Fruit fly (Drosophila melanogaster) whole organism, embryonic: ENCODE data around the gene RapGAP1.
A peak's percentile ranks its signal among the peaks of the same experiment; 100 is the strongest.

Source experiments
- Aef1 ChIP-seq: fragments of 200-800 bp; sonication (Bioruptor generic); IDR thresholded peaks from 3 replicates; pipeline ENCODE4 v1.3.6; 2022; ENCODE audit warnings: missing biosample characterization, missing genetic modification characterization
- CG10274 ChIP-seq: fragments of 200-800 bp; sonication (Bioruptor generic); optimal IDR thresholded peaks from 3 replicates; lab custom pipeline; 2017; ENCODE audit warnings: missing biosample characterization, mild to moderate bottlenecking, missing genetic modification characterization
- CG10543 ChIP-seq: fragments of 200-800 bp; sonication (Bioruptor generic); optimal IDR thresholded peaks from 3 replicates; lab custom pipeline; 2017; ENCODE audit warnings: missing biosample characterization, mild to moderate bottlenecking, missing genetic modification characterization, moderate library complexity
- CG11456 ChIP-seq: fragments of 200-800 bp; sonication (Bioruptor generic); IDR thresholded peaks from 3 replicates; pipeline ENCODE4 v1.3.6; 2022; ENCODE audit warnings: missing biosample characterization, missing genetic modification characterization
- CG12299 ChIP-seq: fragments of 200-800 bp; sonication (Bioruptor generic); optimal IDR thresholded peaks from 2 replicates; lab custom pipeline; 2018; ENCODE audit warnings: missing biosample characterization, mild to moderate bottlenecking, missing genetic modification characterization
- CG13287 ChIP-seq: fragments of 200-800 bp; sonication (Bioruptor generic); IDR thresholded peaks from 2 replicates; pipeline ENCODE4 v1.3.6; 2022; ENCODE audit warnings: missing biosample characterization, missing genetic modification characterization; ENCODE audit not compliant: partially characterized antibody
- CG15479 ChIP-seq: fragments of 200-800 bp; sonication (Bioruptor generic); optimal IDR thresholded peaks from 3 replicates; lab custom pipeline; 2019; ENCODE audit warnings: missing biosample characterization, mild to moderate bottlenecking, missing genetic modification characterization, moderate library complexity
- CG15601 ChIP-seq: fragments of 200-800 bp; sonication (Bioruptor generic); optimal IDR thresholded peaks from 3 replicates; lab custom pipeline; 2019; ENCODE audit warnings: missing biosample characterization, mild to moderate bottlenecking, missing genetic modification characterization, moderate library complexity
- CG16779 ChIP-seq: fragments of 200-800 bp; sonication (Bioruptor generic); IDR thresholded peaks from 2 replicates; pipeline ENCODE4 v1.3.6; 2022; ENCODE audit warnings: missing biosample characterization, missing genetic modification characterization
- CG17568 ChIP-seq: fragments of 200-800 bp; sonication (Bioruptor generic); optimal IDR thresholded peaks from 2 replicates; lab custom pipeline; 2018; ENCODE audit warnings: missing biosample characterization, mild to moderate bottlenecking, missing genetic modification characterization, moderate library complexity
- CG1792 ChIP-seq: fragments of 200-800 bp; sonication (Bioruptor generic); optimal IDR thresholded peaks from 2 replicates; lab custom pipeline; 2016; ENCODE audit warnings: missing biosample characterization, missing genetic modification characterization
- CG31441 ChIP-seq: fragments of 200-800 bp; sonication (Bioruptor generic); IDR thresholded peaks from 2 replicates; pipeline ENCODE4 v1.3.6; 2022; ENCODE audit warnings: missing biosample characterization, missing genetic modification characterization
- CG33557 ChIP-seq: fragments of 200-800 bp; sonication (Bioruptor generic); optimal IDR thresholded peaks from 2 replicates; lab custom pipeline; 2019; ENCODE audit warnings: missing biosample characterization, mild to moderate bottlenecking, missing genetic modification characterization, moderate library complexity
- CG3995 ChIP-seq: fragments of 200-800 bp; sonication (Bioruptor generic); optimal IDR thresholded peaks from 3 replicates; lab custom pipeline; 2016; ENCODE audit warnings: missing biosample characterization, missing genetic modification characterization
- CG4360 ChIP-seq: fragments of 200-800 bp; sonication (Bioruptor generic); IDR thresholded peaks from 2 replicates; pipeline ENCODE4 v1.3.6; 2022; ENCODE audit warnings: missing biosample characterization, missing genetic modification characterization
- CG4707 ChIP-seq: fragments of 200-800 bp; sonication (Bioruptor generic); optimal IDR thresholded peaks from 2 replicates; lab custom pipeline; 2018; ENCODE audit warnings: missing biosample characterization, mild to moderate bottlenecking, missing genetic modification characterization, moderate library complexity
- CG4730 ChIP-seq: fragments of 200-800 bp; sonication (Bioruptor generic); IDR thresholded peaks from 2 replicates; pipeline ENCODE4 v1.3.6; 2022; ENCODE audit warnings: missing biosample characterization, missing genetic modification characterization
- CG7556 ChIP-seq: fragments of 200-800 bp; sonication (Bioruptor generic); optimal IDR thresholded peaks from 2 replicates; lab custom pipeline; 2017; ENCODE audit warnings: missing biosample characterization, mild to moderate bottlenecking, missing genetic modification characterization
- CG7745 ChIP-seq: fragments of 200-800 bp; sonication (Bioruptor generic); optimal IDR thresholded peaks from 2 replicates; lab custom pipeline; 2018; ENCODE audit warnings: missing biosample characterization, mild to moderate bottlenecking, missing genetic modification characterization, moderate library complexity
- CG8089 ChIP-seq: fragments of 200-800 bp; sonication (Bioruptor generic); optimal IDR thresholded peaks from 3 replicates; lab custom pipeline; 2016; ENCODE audit warnings: missing biosample characterization, missing genetic modification characterization
- CG8944 ChIP-seq: fragments of 200-800 bp; sonication (Bioruptor generic); optimal IDR thresholded peaks from 3 replicates; lab custom pipeline; 2016; ENCODE audit warnings: missing biosample characterization, missing genetic modification characterization
- Dip2 ChIP-seq: fragments of 200-800 bp; sonication (Bioruptor generic); IDR thresholded peaks from 2 replicates; pipeline ENCODE4 v1.3.6; 2022; ENCODE audit warnings: missing biosample characterization, missing genetic modification characterization
- Dll ChIP-seq: fragments of 200-800 bp; sonication (Bioruptor generic); IDR thresholded peaks from 4 replicates; pipeline ENCODE4 v1.3.6; 2022; ENCODE audit warnings: missing biosample characterization, missing genetic modification characterization; ENCODE audit not compliant: partially characterized antibody
- Dp ChIP-seq: fragments of 200-800 bp; sonication (Bioruptor generic); optimal IDR thresholded peaks from 2 replicates; lab custom pipeline; 2018; ENCODE audit warnings: missing biosample characterization, mild to moderate bottlenecking, missing genetic modification characterization, moderate library complexity
- ERR ChIP-seq: fragments of 200-800 bp; sonication (Bioruptor generic); optimal IDR thresholded peaks from 2 replicates; lab custom pipeline; 2016; ENCODE audit warnings: missing biosample characterization, missing genetic modification characterization
- Hsf ChIP-seq: fragments of 200-800 bp; sonication (Bioruptor generic); optimal IDR thresholded peaks from 3 replicates; lab custom pipeline; 2016; ENCODE audit warnings: missing biosample characterization, missing genetic modification characterization
- Lhr ChIP-seq: fragments of 200-800 bp; sonication (Bioruptor generic); optimal IDR thresholded peaks from 3 replicates; lab custom pipeline; 2017; ENCODE audit warnings: mild to moderate bottlenecking, missing biosample characterization, missing genetic modification reagents, missing genetic modification characterization
- Max ChIP-seq: fragments of 200-800 bp; sonication (Bioruptor generic); optimal IDR thresholded peaks from 2 replicates; lab custom pipeline; 2016; ENCODE audit warnings: missing biosample characterization, mild to moderate bottlenecking, missing genetic modification characterization
- Myb ChIP-seq: fragments of 200-800 bp; sonication (Bioruptor generic); optimal IDR thresholded peaks from 2 replicates; lab custom pipeline; 2016; ENCODE audit warnings: missing biosample characterization, missing genetic modification characterization
- NC2α ChIP-seq: fragments of 200-800 bp; sonication (Bioruptor generic); optimal IDR thresholded peaks from 2 replicates; lab custom pipeline; 2016; ENCODE audit warnings: missing biosample characterization, missing genetic modification characterization
- NK7.1 ChIP-seq: fragments of 200-800 bp; sonication (Bioruptor generic); optimal IDR thresholded peaks from 3 replicates; lab custom pipeline; 2016; ENCODE audit warnings: missing biosample characterization, missing genetic modification characterization
- Nf-YA ChIP-seq: fragments of 200-800 bp; sonication (Bioruptor generic); IDR thresholded peaks from 2 replicates; pipeline ENCODE4 v1.3.6; 2022; ENCODE audit warnings: missing biosample characterization, missing genetic modification characterization
- Nf-YB ChIP-seq: fragments of 200-800 bp; sonication (Bioruptor generic); optimal IDR thresholded peaks from 3 replicates; lab custom pipeline; 2019; ENCODE audit warnings: missing biosample characterization, mild to moderate bottlenecking, missing genetic modification characterization, moderate library complexity
- Nf-YC ChIP-seq: fragments of 200-800 bp; optimal IDR thresholded peaks from 3 replicates; lab custom pipeline; 2019; ENCODE audit warnings: missing biosample characterization, mild to moderate bottlenecking, missing genetic modification characterization, moderate library complexity
- Xrp1 ChIP-seq: fragments of 200-800 bp; sonication (Bioruptor generic); IDR thresholded peaks from 2 replicates; pipeline ENCODE4 v1.3.6; 2022; ENCODE audit warnings: missing biosample characterization, missing genetic modification characterization
- bcd ChIP-seq: fragments of 200-800 bp; sonication (Bioruptor generic); optimal IDR thresholded peaks from 2 replicates; lab custom pipeline; 2017; ENCODE audit warnings: missing biosample characterization, mild to moderate bottlenecking, missing genetic modification characterization
- chn ChIP-seq: fragments of 200-800 bp; sonication (Bioruptor generic); optimal IDR thresholded peaks from 2 replicates; lab custom pipeline; 2016; ENCODE audit warnings: missing biosample characterization, missing genetic modification characterization
- corto ChIP-seq: fragments of 200-800 bp; sonication (Bioruptor generic); optimal IDR thresholded peaks from 2 replicates; lab custom pipeline; 2016; ENCODE audit warnings: missing biosample characterization, mild to moderate bottlenecking, missing genetic modification characterization, moderate library complexity
- en ChIP-seq: fragments of 200-800 bp; sonication (Bioruptor generic); optimal IDR thresholded peaks from 2 replicates; lab custom pipeline; 2016; ENCODE audit warnings: missing biosample characterization, missing genetic modification characterization
- gsb ChIP-seq: fragments of 200-800 bp; sonication (Bioruptor generic); IDR thresholded peaks from 2 replicates; pipeline ENCODE4 v1.3.6; 2022; ENCODE audit warnings: missing biosample characterization, missing genetic modification characterization
- her ChIP-seq: fragments of 200-800 bp; sonication (Bioruptor generic); optimal IDR thresholded peaks from 2 replicates; lab custom pipeline; 2016; ENCODE audit warnings: missing biosample characterization, missing genetic modification characterization
- hkb ChIP-seq, 2 experiments: fragments of 200-800 bp in 1 of 2; fragments of >200 bp in 1 of 2; sonication (Bioruptor generic) in 1 of 2; IDR thresholded peaks in 1 of 2; optimal IDR thresholded peaks in 1 of 2; 2 replicates each; pipeline versions ENCODE4 v1.3.6 to Lab custom; 2017 to 2022; ENCODE audit warnings: missing biosample characterization in 1 of 2, missing genetic modification characterization in 1 of 2
- jigr1 ChIP-seq: fragments of 200-800 bp; sonication (Bioruptor generic); IDR thresholded peaks from 3 replicates; pipeline ENCODE4 v1.3.6; 2022; ENCODE audit warnings: missing biosample characterization, missing genetic modification characterization
- pb ChIP-seq: fragments of 200-800 bp; sonication (Bioruptor generic); optimal IDR thresholded peaks from 3 replicates; lab custom pipeline; 2016; ENCODE audit warnings: missing biosample characterization, missing genetic modification characterization
- pfk ChIP-seq: fragments of 200-800 bp; sonication (Bioruptor generic); optimal IDR thresholded peaks from 2 replicates; lab custom pipeline; 2018; ENCODE audit warnings: missing biosample characterization, mild to moderate bottlenecking, missing genetic modification characterization, moderate library complexity
- scrt ChIP-seq: fragments of 200-800 bp; sonication (Bioruptor generic); optimal IDR thresholded peaks from 2 replicates; lab custom pipeline; 2018; ENCODE audit warnings: missing biosample characterization, mild to moderate bottlenecking, missing genetic modification characterization, moderate library complexity
- seq ChIP-seq: fragments of 200-800 bp; sonication (Bioruptor generic); IDR thresholded peaks from 2 replicates; pipeline ENCODE4 v1.3.6; 2022; ENCODE audit warnings: missing biosample characterization, missing genetic modification characterization
- sna ChIP-seq: fragments of 200-800 bp; sonication (Bioruptor generic); IDR thresholded peaks from 2 replicates; pipeline ENCODE4 v1.3.6; 2022; ENCODE audit warnings: missing biosample characterization, missing genetic modification characterization; ENCODE audit not compliant: partially characterized antibody
- sob ChIP-seq: fragments of 200-800 bp; sonication (Bioruptor generic); IDR thresholded peaks from 2 replicates; pipeline ENCODE4 v1.3.6; 2022; ENCODE audit warnings: missing biosample characterization, missing genetic modification characterization
- tap ChIP-seq: fragments of 200-800 bp; optimal IDR thresholded peaks from 3 replicates; lab custom pipeline; 2019; ENCODE audit warnings: missing biosample characterization, mild to moderate bottlenecking, missing genetic modification characterization, moderate library complexity
- toy ChIP-seq: fragments of 200-800 bp; sonication (Bioruptor generic); IDR thresholded peaks from 2 replicates; pipeline ENCODE4 v1.3.6; 2022; ENCODE audit warnings: missing biosample characterization, missing genetic modification characterization
- tup ChIP-seq: fragments of 200-800 bp; sonication (Bioruptor generic); optimal IDR thresholded peaks from 2 replicates; lab custom pipeline; 2016; ENCODE audit warnings: missing biosample characterization, mild to moderate bottlenecking, missing genetic modification characterization, moderate library complexity

Gene RapGAP1

DNA sequence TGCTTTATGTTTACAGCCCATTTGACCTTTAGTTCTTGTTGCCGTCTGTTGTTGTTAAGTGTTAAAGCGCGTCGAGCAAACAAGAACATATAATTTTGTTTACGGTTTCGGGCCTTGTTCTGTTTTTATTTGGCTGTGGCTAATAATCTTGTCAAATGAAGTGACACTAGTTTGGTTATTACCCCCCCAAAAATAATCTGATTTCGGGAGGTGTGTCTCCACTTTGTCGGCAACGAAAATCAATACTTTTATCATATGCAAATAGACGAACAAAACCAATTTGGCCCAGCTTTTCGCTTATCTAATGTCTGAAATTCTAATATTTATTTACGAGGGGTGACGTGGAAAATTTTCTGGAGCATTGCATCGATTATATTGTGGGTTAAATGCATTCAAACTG lies 59.9 kb downstream of the RapGAP1 start (continued):
- TF ChIP-seq CG4730 (GFP tag; lab: Robert Waterston, UW) (no peak), tap (tag; lab: Kevin White, UChicago) (peak; percentile 11), NC2α (no peak), CG17568 (GFP tag; lab: Kevin White, UChicago) (peak; percentile 62), toy (GFP tag; lab: Robert Waterston, UW) (no peak), Xrp1 (peak; percentile 38; the same call in 1 of the 2 replicates), CG10543 (GFP tag; lab: Kevin White, UChicago) (peak; percentile 21), pfk (GFP tag; lab: Kevin White, UChicago) (peak; percentile 12), en (GFP tag; lab: Kevin White, UChicago) (no peak), CG3995 (GFP tag; lab: Kevin White, UChicago) (no peak), Nf-YB (GFP tag; lab: Kevin White, UChicago) (peak; percentile 31), CG4707 (GFP tag; lab: Kevin White, UChicago) (peak; percentile 15), jigr1 (no peak), CG7745 (tag; lab: Kevin White, UChicago) (no peak), CG33557 (GFP tag; lab: Kevin White, UChicago) (peak; percentile 46), sna (GFP tag; lab: Robert Waterston, UW) (no peak), CG31441 (0 out of 2 replicates have a peak, but pooled peaks have one; percentile 24), CG1792 (GFP tag; lab: Kevin White, UChicago) (no peak), Nf-YC (no peak), hkb (optimal IDR thresholded peaks at IDR 0.05; lab: Kevin White, UChicago) (no peak), hkb (GFP tag; IDR thresholded peaks at IDR 0.05; lab: Robert Waterston, UW) (0 out of 2 replicates have a peak, but pooled peaks have one; percentile 8), Myb (GFP tag; lab: Kevin White, UChicago) (no peak), Dip2 (GFP tag; lab: Robert Waterston, UW) (no peak), NK7.1 (GFP tag; lab: Kevin White, UChicago) (peak; percentile 16), CG10274 (GFP tag; lab: Kevin White, UChicago) (no peak), seq (no peak), tup (GFP tag; lab: Kevin White, UChicago) (no peak), Dll (no peak), CG8944 (GFP tag; lab: Kevin White, UChicago) (no peak), Aef1 (no peak), corto (GFP tag; lab: Kevin White, UChicago) (no peak), Nf-YA (GFP tag; lab: Robert Waterston, UW) (no peak), her (GFP tag; lab: Kevin White, UChicago) (no peak), bcd (GFP tag; lab: Kevin White, UChicago) (no peak), CG13287 (GFP tag; lab: Robert Waterston, UW) (no peak), CG8089 (GFP tag; lab: Kevin White, UChicago) (peak; percentile 33), gsb (GFP tag; lab: Robert Waterston, UW) (peak; percentile 50; the same call in 1 of the 2 replicates), CG4360 (no peak), CG15479 (no peak), CG15601 (tag; lab: Kevin White, UChicago) (peak; percentile 65), CG11456 (GFP tag; lab: Robert Waterston, UW) (no peak), scrt (GFP tag; lab: Kevin White, UChicago) (no peak)

DNA sequence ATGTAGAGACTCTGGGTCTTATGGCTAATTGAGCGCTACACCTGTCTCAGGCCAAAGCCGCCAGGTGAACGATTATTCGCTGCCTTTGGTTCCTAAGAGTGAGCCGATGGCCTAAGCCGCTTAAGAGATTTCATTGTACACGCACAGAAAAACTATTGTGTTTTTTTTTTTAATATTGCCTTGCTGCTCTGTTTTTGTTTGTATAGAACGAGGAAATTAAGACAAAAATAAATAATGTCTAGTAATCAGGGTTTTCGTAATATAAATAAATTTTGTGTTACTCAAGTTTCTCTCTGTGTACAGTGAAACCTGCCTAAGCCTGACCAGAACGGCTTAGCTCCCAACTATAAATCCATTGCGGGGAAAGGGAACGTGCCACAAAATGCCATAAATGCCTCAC lies 63.4 kb downstream of the RapGAP1 start:
- TF ChIP-seq Lhr (GFP tag; lab: Kevin White, UChicago) (no peak), Dp (GFP tag; lab: Kevin White, UChicago) (no peak), sob (GFP tag; lab: Robert Waterston, UW) (0 out of 2 replicates have a peak, but pooled peaks have one; percentile 40), Max (GFP tag; lab: Kevin White, UChicago) (peak; percentile 25), pb (GFP tag; lab: Kevin White, UChicago) (no peak), NC2α (no peak), ERR (no peak), CG16779 (GFP tag; lab: Robert Waterston, UW) (no peak), chn (no peak), bcd (GFP tag; lab: Kevin White, UChicago) (peak; percentile 6), Hsf (GFP tag; lab: Kevin White, UChicago) (peak; percentile 38), CG7556 (peak; percentile 13), gsb (GFP tag; lab: Robert Waterston, UW) (no peak), CG12299 (tag; lab: Kevin White, UChicago) (no peak)
